Worm (Caenorhabditis elegans) whole organism, L1 larva: ENCODE measurements around the gene srh-88.
A peak's percentile ranks its signal among the peaks of the same experiment; 100 is the strongest.

ENCODE experiments used
- C04F5.9 ChIP-seq: sonication (generic microtip); optimal IDR thresholded peaks from 2 replicates; lab custom pipeline; 2016; ENCODE audit warnings: missing genetic modification characterization, missing compliant biosample characterization
- C16A3.4 ChIP-seq: fragments of 150-350 bp; optimal IDR thresholded peaks from 2 replicates; lab custom pipeline; 2014; ENCODE audit warnings: missing biosample characterization, missing genetic modification characterization
- F16B12.6 ChIP-seq: fragments of 150-350 bp; optimal IDR thresholded peaks from 2 replicates; lab custom pipeline; 2014; ENCODE audit warnings: missing biosample characterization, missing genetic modification characterization
- Y116A8C.19 ChIP-seq: sonication (generic microtip); optimal IDR thresholded peaks from 2 replicates; lab custom pipeline; 2016; ENCODE audit warnings: missing compliant biosample characterization, missing genetic modification characterization, borderline replicate concordance
- aly-2 ChIP-seq: fragments of 150-350 bp; optimal IDR thresholded peaks from 2 replicates; lab custom pipeline; 2014; ENCODE audit warnings: missing biosample characterization, missing genetic modification characterization
- ceh-82 ChIP-seq, 3 experiments: fragments of 150-350 bp in 1 of 3; sonication (generic microtip) in 2 of 3; optimal IDR thresholded peaks; 2 replicates each; lab custom pipeline; 2014 to 2017; ENCODE audit warnings: missing biosample characterization in 3 of 3, missing genetic modification characterization in 3 of 3
- ceh-90 ChIP-seq: sonication (generic microtip); optimal IDR thresholded peaks from 2 replicates; lab custom pipeline; 2016; ENCODE audit warnings: missing genetic modification characterization, missing compliant biosample characterization
- ces-1 ChIP-seq: fragments of 150-350 bp; optimal IDR thresholded peaks from 2 replicates; lab custom pipeline; 2014; ENCODE audit warnings: missing biosample characterization, missing genetic modification reagents, missing genetic modification characterization
- dpl-1 ChIP-seq, 3 experiments: fragments of 150-350 bp in 2 of 3; sonication (generic microtip) in 1 of 3; optimal IDR thresholded peaks; 2 replicates each; lab custom pipeline; 2014 to 2017; ENCODE audit warnings: missing biosample characterization in 3 of 3, missing genetic modification characterization in 3 of 3, missing genetic modification reagents in 3 of 3
- efl-1 ChIP-seq, 4 experiments: fragments of 150-350 bp; optimal IDR thresholded peaks in 3 of 4; peaks in 1 of 4; 1 replicate in 1 of 4; 2 replicates in 3 of 4; lab custom pipeline; 2014; ENCODE audit warnings: missing biosample characterization in 2 of 4, missing genetic modification characterization in 2 of 4, missing genetic modification reagents in 2 of 4
- egl-13 ChIP-seq: sonication (generic microtip); optimal IDR thresholded peaks from 2 replicates; lab custom pipeline; 2016; ENCODE audit warnings: missing genotype, missing genetic modification reagents, missing genetic modification characterization, missing compliant biosample characterization
- egl-27 ChIP-seq, 2 experiments: fragments of 150-350 bp in 1 of 2; sonication (generic microtip); optimal IDR thresholded peaks; 3 replicates each; lab custom pipeline; 2017 to 2018; ENCODE audit warnings: missing biosample characterization in 2 of 2, missing genetic modification characterization in 2 of 2, missing genetic modification reagents in 2 of 2
- fkh-10 ChIP-seq: sonication (generic microtip); optimal IDR thresholded peaks from 2 replicates; lab custom pipeline; 2017; ENCODE audit warnings: missing biosample characterization, missing genetic modification reagents, missing genetic modification characterization
- fkh-4 ChIP-seq: sonication (generic microtip); optimal IDR thresholded peaks from 2 replicates; lab custom pipeline; 2016; ENCODE audit warnings: missing compliant biosample characterization, missing genetic modification characterization, borderline replicate concordance
- fkh-8 ChIP-seq: sonication (generic microtip); optimal IDR thresholded peaks from 2 replicates; lab custom pipeline; 2016; ENCODE audit warnings: mild to moderate bottlenecking, missing genetic modification characterization, missing compliant biosample characterization
- grh-1 ChIP-seq: fragments of 200-800 bp; sonication (Bioruptor generic); IDR thresholded peaks from 2 replicates; pipeline ENCODE4 v1.3.6; 2022; ENCODE audit warnings: missing genetic modification reagents, missing genetic modification characterization, missing compliant biosample characterization
- hlh-4 ChIP-seq: sonication (generic microtip); optimal IDR thresholded peaks from 2 replicates; lab custom pipeline; 2016; ENCODE audit warnings: mild to moderate bottlenecking, missing genetic modification characterization, missing compliant biosample characterization
- hpl-2 ChIP-seq: fragments of 150-350 bp; optimal IDR thresholded peaks from 2 replicates; lab custom pipeline; 2014; ENCODE audit warnings: missing biosample characterization, missing genetic modification reagents, missing genetic modification characterization
- lin-13 ChIP-seq: fragments of 150-350 bp; optimal IDR thresholded peaks from 2 replicates; lab custom pipeline; 2014; ENCODE audit warnings: missing biosample characterization, missing genetic modification reagents, missing genetic modification characterization
- lin-39 ChIP-seq: fragments of 150-350 bp; optimal IDR thresholded peaks from 2 replicates; lab custom pipeline; 2014; ENCODE audit warnings: missing biosample characterization, missing genetic modification reagents, missing genetic modification characterization
- lsy-2 ChIP-seq, 2 experiments: fragments of 150-350 bp; optimal IDR thresholded peaks; 2 replicates each; lab custom pipeline; 2014; ENCODE audit warnings: missing biosample characterization in 2 of 2, missing genetic modification characterization in 2 of 2
- mab-9 ChIP-seq: fragments of 200-800 bp; sonication (Bioruptor generic); IDR thresholded peaks from 2 replicates; pipeline ENCODE4 v1.3.6; 2022; ENCODE audit warnings: missing genetic modification reagents, missing genetic modification characterization, missing compliant biosample characterization
- mef-2 ChIP-seq: fragments of 150-350 bp; optimal IDR thresholded peaks from 2 replicates; lab custom pipeline; 2014; ENCODE audit warnings: missing biosample characterization, missing genetic modification characterization
- nhr-12 ChIP-seq: sonication (generic microtip); optimal IDR thresholded peaks from 2 replicates; lab custom pipeline; 2017; ENCODE audit warnings: missing biosample characterization, missing genetic modification characterization
- nhr-19 ChIP-seq: fragments of 200-800 bp; sonication (Bioruptor generic); conservative IDR thresholded peaks from 2 replicates; pipeline ENCODE4 v1.3.6; 2022; ENCODE audit warnings: missing genetic modification characterization, missing compliant biosample characterization
- nhr-20 ChIP-seq: sonication (generic microtip); optimal IDR thresholded peaks from 2 replicates; lab custom pipeline; 2016; ENCODE audit warnings: mild to moderate bottlenecking, missing genetic modification characterization, missing compliant biosample characterization
- nhr-237 ChIP-seq: fragments of 150-350 bp; optimal IDR thresholded peaks from 2 replicates; lab custom pipeline; 2014; ENCODE audit warnings: missing biosample characterization, missing genetic modification characterization
- skn-1 ChIP-seq: fragments of 150-350 bp; optimal IDR thresholded peaks from 2 replicates; lab custom pipeline; 2014; ENCODE audit warnings: missing biosample characterization, missing genetic modification characterization
- snu-23 ChIP-seq: sonication (generic microtip); optimal IDR thresholded peaks from 2 replicates; lab custom pipeline; 2016; ENCODE audit warnings: missing genetic modification characterization, missing compliant biosample characterization
- sptf-1 ChIP-seq: fragments of 150-350 bp; optimal IDR thresholded peaks from 2 replicates; lab custom pipeline; 2014; ENCODE audit warnings: missing biosample characterization, missing genetic modification characterization
- swsn-7 ChIP-seq: sonication (generic microtip); optimal IDR thresholded peaks from 2 replicates; lab custom pipeline; 2016; ENCODE audit warnings: missing genetic modification characterization, missing compliant biosample characterization
- unc-62 ChIP-seq: fragments of 150-350 bp; optimal IDR thresholded peaks from 2 replicates; lab custom pipeline; 2014; ENCODE audit warnings: missing biosample characterization, missing genetic modification reagents, missing genetic modification characterization
- unc-86 ChIP-seq: sonication (generic microtip); optimal IDR thresholded peaks from 2 replicates; lab custom pipeline; 2016; ENCODE audit warnings: missing genetic modification characterization, missing compliant biosample characterization
- unc-98 ChIP-seq: fragments of 200-800 bp; sonication (Bioruptor generic); IDR thresholded peaks from 2 replicates; pipeline ENCODE4 v1.3.6; 2022; ENCODE audit warnings: missing genetic modification characterization, missing compliant biosample characterization
- vab-15 ChIP-seq: sonication (generic microtip); optimal IDR thresholded peaks from 2 replicates; lab custom pipeline; 2017; ENCODE audit warnings: missing genotype, mild to moderate bottlenecking, missing genetic modification characterization, missing compliant biosample characterization
- xbp-1 ChIP-seq: sonication (generic microtip); optimal IDR thresholded peaks from 2 replicates; lab custom pipeline; 2016; ENCODE audit warnings: missing genetic modification characterization, missing compliant biosample characterization
- zag-1 ChIP-seq: fragments of 150-350 bp; optimal IDR thresholded peaks from 2 replicates; lab custom pipeline; 2014; ENCODE audit warnings: missing biosample characterization, missing genetic modification characterization
- ztf-11 ChIP-seq, 2 experiments: sonication (generic microtip); optimal IDR thresholded peaks; 2 replicates each; lab custom pipeline; 2016 to 2017; ENCODE audit warnings: missing genetic modification characterization in 2 of 2, missing biosample characterization in 1 of 2, missing compliant biosample characterization in 1 of 2
- ztf-4 ChIP-seq: fragments of 150-350 bp; optimal IDR thresholded peaks from 2 replicates; lab custom pipeline; 2014; ENCODE audit warnings: missing biosample characterization, missing genetic modification characterization

srh-88 gene

ce11 chrV:2943859-2944258 is 20.8 kb downstream of the srh-88 start, which contains the start of gene srw-137:
TSS of gene srw-137 (minus strand) at chrV:2943959.
- TF ChIP-seq fkh-4 (tag; lab: Kevin White, UChicago) (no peak), mef-2 (tag; lab: Kevin White, UChicago) (no peak), egl-27 (tag; optimal IDR thresholded peaks at IDR 0.05; lab: Kevin White, UChicago) (no peak), hlh-4 (tag; lab: Kevin White, UChicago) (no peak), swsn-7 (tag; lab: Kevin White, UChicago) (no peak), C16A3.4 (tag; lab: Kevin White, UChicago) (no peak), ceh-90 (tag; lab: Kevin White, UChicago) (no peak), mab-9 (no peak), C04F5.9 (tag; lab: Kevin White, UChicago) (no peak), ceh-82 (tag; optimal IDR thresholded peaks at IDR 0.05; lab: Kevin White, UChicago) (no peak), xbp-1 (no peak), fkh-8 (tag; lab: Kevin White, UChicago) (no peak)

ce11 chrV:2942247-2942646 is 22.4 kb downstream of the srh-88 start:
- no peak for TF ChIP-seq ztf-11 (tag; optimal IDR thresholded peaks at IDR 0.05; lab: Kevin White, UChicago)

- TF ChIP-seq efl-1 (optimal IDR thresholded peaks at IDR 0.05; lab: Kevin White, UChicago) (no peak), efl-1 (GFP tag; optimal IDR thresholded peaks at IDR 0.05 in 1 of 2; lab: Kevin White, UChicago) (peak in 1 of 2 experiments; percentile 23), fkh-10 (GFP tag; lab: Kevin White, UChicago) (no peak)
These were observed 23.3 kb downstream of the srh-88 start, which contains the start of gene srw-143 for ce11 chrV:2941405-2941804. TSS of gene srw-143 (minus strand) at chrV:2941505.

- TF ChIP-seq unc-98 (GFP tag; lab: Robert Waterston, UW), result no peak
- TF ChIP-seq nhr-19 (GFP tag; lab: Robert Waterston, UW), result no peak
- TF ChIP-seq nhr-20, result no peak
- no peak for TF ChIP-seq egl-13
- no peak for TF ChIP-seq Y116A8C.19 (tag; lab: Kevin White, UChicago)
- TF ChIP-seq mef-2 (tag; lab: Kevin White, UChicago), result no peak
- no peak for TF ChIP-seq xbp-1
- TF ChIP-seq grh-1 (GFP tag; lab: Robert Waterston, UW), result no peak
- no peak for TF ChIP-seq nhr-237 (tag; lab: Kevin White, UChicago)
- no peak for TF ChIP-seq aly-2 (tag; lab: Kevin White, UChicago)
- no peak for TF ChIP-seq mab-9
- TF ChIP-seq hpl-2, result no peak
- TF ChIP-seq nhr-12 (tag; lab: Kevin White, UChicago), result no peak
- TF ChIP-seq hlh-4 (tag; lab: Kevin White, UChicago), result no peak
- TF ChIP-seq lin-13 (GFP tag; lab: Kevin White, UChicago), result no peak
- no peak for TF ChIP-seq dpl-1 (GFP tag; optimal IDR thresholded peaks at IDR 0.05; lab: Kevin White, UChicago)
- TF ChIP-seq skn-1 (tag; lab: Kevin White, UChicago), result no peak
- TF ChIP-seq zag-1, result no peak
- TF ChIP-seq vab-15, result no peak
These were observed 26.2 kb downstream of the srh-88 start, which contains the start of gene srw-141 for ce11 chrV:2938497-2938896. TSS of gene srw-141 (minus strand) at chrV:2938597.

- TF ChIP-seq fkh-10 (GFP tag; lab: Kevin White, UChicago) (no peak), ces-1 (no peak), lin-39 (no peak), F16B12.6 (tag; lab: Kevin White, UChicago) (no peak), unc-98 (GFP tag; lab: Robert Waterston, UW) (no peak), grh-1 (GFP tag; lab: Robert Waterston, UW) (no peak), snu-23 (no peak), mab-9 (no peak), unc-62 (GFP tag; lab: Kevin White, UChicago) (no peak), Y116A8C.19 (tag; lab: Kevin White, UChicago) (no peak), sptf-1 (no peak), ztf-4 (tag; lab: Kevin White, UChicago) (no peak), fkh-4 (tag; lab: Kevin White, UChicago) (no peak), nhr-20 (no peak), unc-86 (tag; lab: Kevin White, UChicago) (no peak), mef-2 (tag; lab: Kevin White, UChicago) (no peak), lsy-2 (tag; optimal IDR thresholded peaks at IDR 0.05; lab: Kevin White, UChicago) (no peak)
- TF ChIP-seq, all 84 proteins: peak for 0
These were observed 30.6 kb downstream of the srh-88 start, which contains the start of gene srh-247 for ce11 chrV:2934075-2934474. TSS of gene srh-247 (minus strand) at chrV:2934175.
